Worm (Caenorhabditis elegans) whole organism, L2 larva: Measurements from ENCODE around the gene F36H1.11.
A peak's percentile ranks its signal among the peaks of the same experiment; 100 is the strongest.

Experiments
- C34F6.9 ChIP-seq: fragments of 150-350 bp; optimal IDR thresholded peaks from 2 replicates; lab custom pipeline; 2014; ENCODE audit warnings: missing biosample characterization, missing genetic modification characterization
- F13H6.1 ChIP-seq: sonication (generic microtip); optimal IDR thresholded peaks from 2 replicates; lab custom pipeline; 2016; ENCODE audit warnings: missing genetic modification characterization, missing compliant biosample characterization
- R02D3.7 ChIP-seq: fragments of 150-350 bp; optimal IDR thresholded peaks from 2 replicates; lab custom pipeline; 2014; ENCODE audit warnings: missing biosample characterization, missing genetic modification characterization
- Y55F3AM.14 ChIP-seq: fragments of 200-800 bp; sonication (Bioruptor generic); optimal IDR thresholded peaks from 2 replicates; lab custom pipeline; 2018; ENCODE audit warnings: mild to moderate bottlenecking, missing genetic modification characterization, missing compliant biosample characterization
- ZK546.5 ChIP-seq: sonication (generic microtip); optimal IDR thresholded peaks from 2 replicates; lab custom pipeline; 2017; ENCODE audit warnings: missing biosample characterization, missing genetic modification characterization
- alr-1 ChIP-seq: fragments of 150-350 bp; optimal IDR thresholded peaks from 2 replicates; lab custom pipeline; 2014; ENCODE audit warnings: missing biosample characterization, missing genetic modification characterization
- aly-2 ChIP-seq: fragments of 150-350 bp; optimal IDR thresholded peaks from 2 replicates; lab custom pipeline; 2014; ENCODE audit warnings: missing biosample characterization, missing genetic modification characterization
- blmp-1 ChIP-seq: sonication (generic microtip); optimal IDR thresholded peaks from 2 replicates; lab custom pipeline; 2017; ENCODE audit warnings: missing genetic modification characterization, mild to moderate bottlenecking, missing compliant biosample characterization, antibody characterized with exemption, moderate library complexity; ENCODE audit not compliant: insufficient read depth
- ceh-16 ChIP-seq: fragments of 150-350 bp; optimal IDR thresholded peaks from 2 replicates; lab custom pipeline; 2014; ENCODE audit warnings: missing biosample characterization, missing genetic modification characterization
- crh-2 ChIP-seq: sonication (generic microtip); optimal IDR thresholded peaks from 2 replicates; lab custom pipeline; 2017; ENCODE audit warnings: missing biosample characterization, missing genetic modification characterization
- dmd-4 ChIP-seq: sonication (generic microtip); optimal IDR thresholded peaks from 2 replicates; lab custom pipeline; 2017; ENCODE audit warnings: missing biosample characterization, missing genetic modification characterization
- egl-27 ChIP-seq: sonication (generic microtip); optimal IDR thresholded peaks from 3 replicates; lab custom pipeline; 2017; ENCODE audit warnings: missing biosample characterization, missing genetic modification reagents, missing genetic modification characterization
- elt-1 ChIP-seq: fragments of 150-350 bp; optimal IDR thresholded peaks from 2 replicates; lab custom pipeline; 2014; ENCODE audit warnings: missing biosample characterization, missing genetic modification characterization
- elt-3 ChIP-seq: sonication (generic microtip); optimal IDR thresholded peaks from 2 replicates; lab custom pipeline; 2017; ENCODE audit warnings: missing biosample characterization, missing genetic modification characterization
- gmeb-1 ChIP-seq: fragments of 150-350 bp; optimal IDR thresholded peaks from 2 replicates; lab custom pipeline; 2014; ENCODE audit warnings: missing biosample characterization, missing genetic modification characterization
- lin-11 ChIP-seq: fragments of 150-350 bp; sonication (generic microtip); optimal IDR thresholded peaks from 2 replicates; lab custom pipeline; 2014; ENCODE audit warnings: missing biosample characterization, missing genetic modification characterization, inconsistent platforms, mixed read lengths
- lin-13 ChIP-seq: fragments of 150-350 bp; optimal IDR thresholded peaks from 2 replicates; lab custom pipeline; 2014; ENCODE audit warnings: missing biosample characterization, missing genetic modification reagents, missing genetic modification characterization
- lin-39 ChIP-seq: fragments of 150-350 bp; optimal IDR thresholded peaks from 2 replicates; lab custom pipeline; 2014; ENCODE audit warnings: missing biosample characterization, missing genetic modification reagents, missing genetic modification characterization
- lsy-2 ChIP-seq, 2 experiments: fragments of 150-350 bp in 1 of 2; sonication (generic microtip) in 1 of 2; optimal IDR thresholded peaks; 2 replicates each; lab custom pipeline; 2014 to 2017; ENCODE audit warnings: missing biosample characterization in 2 of 2, missing genetic modification characterization in 2 of 2
- mab-5 ChIP-seq: fragments of 150-350 bp; optimal IDR thresholded peaks from 2 replicates; lab custom pipeline; 2014; ENCODE audit warnings: missing biosample characterization, missing genetic modification characterization
- mbf-1 ChIP-seq: sonication (generic microtip); optimal IDR thresholded peaks from 2 replicates; lab custom pipeline; 2017; ENCODE audit warnings: missing biosample characterization, missing genetic modification characterization
- mdl-1 ChIP-seq, 2 experiments: fragments of 150-350 bp in 1 of 2; sonication (generic microtip) in 1 of 2; optimal IDR thresholded peaks; 2 replicates each; lab custom pipeline; 2017; ENCODE audit warnings: missing biosample characterization in 2 of 2, missing genetic modification characterization in 2 of 2
- nhr-10 ChIP-seq: sonication (generic microtip); optimal IDR thresholded peaks from 2 replicates; lab custom pipeline; 2017; ENCODE audit warnings: missing biosample characterization, missing genetic modification characterization
- nhr-11 ChIP-seq: fragments of 150-350 bp; optimal IDR thresholded peaks from 2 replicates; lab custom pipeline; 2014; ENCODE audit warnings: missing biosample characterization, missing genetic modification characterization
- nhr-129 ChIP-seq: fragments of 150-350 bp; optimal IDR thresholded peaks from 2 replicates; lab custom pipeline; 2014; ENCODE audit warnings: missing biosample characterization, missing genetic modification characterization
- nhr-21 ChIP-seq: fragments of 150-350 bp; optimal IDR thresholded peaks from 2 replicates; lab custom pipeline; 2014; ENCODE audit warnings: missing biosample characterization, missing genetic modification characterization
- nhr-23 ChIP-seq: fragments of 150-350 bp; optimal IDR thresholded peaks from 2 replicates; lab custom pipeline; 2014; ENCODE audit warnings: missing biosample characterization, missing genetic modification reagents, missing genetic modification characterization
- nhr-237 ChIP-seq: fragments of 150-350 bp; optimal IDR thresholded peaks from 2 replicates; lab custom pipeline; 2014; ENCODE audit warnings: missing biosample characterization, missing genetic modification characterization
- nhr-25 ChIP-seq: fragments of 150-350 bp; sonication (generic microtip); optimal IDR thresholded peaks from 3 replicates; lab custom pipeline; 2014; ENCODE audit warnings: missing biosample characterization, missing genetic modification characterization
- nhr-6 ChIP-seq: fragments of 150-350 bp; optimal IDR thresholded peaks from 2 replicates; lab custom pipeline; 2014; ENCODE audit warnings: missing biosample characterization, missing genetic modification characterization
- peb-1 ChIP-seq: fragments of 150-350 bp; optimal IDR thresholded peaks from 2 replicates; lab custom pipeline; 2014; ENCODE audit warnings: missing biosample characterization, missing genetic modification characterization
- sem-4 ChIP-seq: fragments of 150-350 bp; optimal IDR thresholded peaks from 2 replicates; lab custom pipeline; 2014; ENCODE audit warnings: missing biosample characterization, missing genetic modification reagents, missing genetic modification characterization
- skn-1 ChIP-seq: sonication (generic microtip); optimal IDR thresholded peaks from 2 replicates; lab custom pipeline; 2017; ENCODE audit warnings: missing biosample characterization, missing genetic modification characterization
- sma-3 ChIP-seq: sonication (generic microtip); optimal IDR thresholded peaks from 2 replicates; lab custom pipeline; 2016; ENCODE audit warnings: missing genetic modification reagents, missing genetic modification characterization, missing compliant biosample characterization
- sma-9 ChIP-seq, 2 experiments: fragments of 150-350 bp in 1 of 2; sonication (generic microtip) in 1 of 2; optimal IDR thresholded peaks; 2 replicates each; lab custom pipeline; 2014 to 2016; ENCODE audit warnings: missing genetic modification characterization in 2 of 2, mild to moderate bottlenecking in 1 of 2, missing biosample characterization in 1 of 2, missing compliant biosample characterization in 1 of 2, missing genetic modification reagents in 1 of 2, moderate library complexity in 1 of 2
- snpc-4 ChIP-seq: fragments of 150-350 bp; optimal IDR thresholded peaks from 2 replicates; lab custom pipeline; 2014; ENCODE audit warnings: missing biosample characterization, missing genetic modification characterization
- unc-39 ChIP-seq: fragments of 150-350 bp; optimal IDR thresholded peaks from 2 replicates; lab custom pipeline; 2014; ENCODE audit warnings: missing biosample characterization, missing genetic modification characterization
- unc-55 ChIP-seq: fragments of 150-350 bp; sonication (generic microtip); optimal IDR thresholded peaks from 3 replicates; lab custom pipeline; 2014; ENCODE audit warnings: missing biosample characterization, missing genetic modification reagents, missing genetic modification characterization
- unc-62 ChIP-seq: fragments of 150-350 bp; optimal IDR thresholded peaks from 2 replicates; lab custom pipeline; 2014; ENCODE audit warnings: missing biosample characterization, missing genetic modification reagents, missing genetic modification characterization
- zag-1 ChIP-seq: fragments of 150-350 bp; optimal IDR thresholded peaks from 2 replicates; lab custom pipeline; 2014; ENCODE audit warnings: missing biosample characterization, missing genetic modification characterization
- ztf-1 ChIP-seq: fragments of 200-800 bp; sonication (Bioruptor generic); conservative IDR thresholded peaks from 2 replicates; pipeline ENCODE4 v1.3.6; 2022; ENCODE audit warnings: missing genetic modification characterization, missing compliant biosample characterization
- ztf-4 ChIP-seq: fragments of 150-350 bp; optimal IDR thresholded peaks from 2 replicates; lab custom pipeline; 2014; ENCODE audit warnings: missing biosample characterization, missing genetic modification characterization

Gene F36H1.11

DNA sequence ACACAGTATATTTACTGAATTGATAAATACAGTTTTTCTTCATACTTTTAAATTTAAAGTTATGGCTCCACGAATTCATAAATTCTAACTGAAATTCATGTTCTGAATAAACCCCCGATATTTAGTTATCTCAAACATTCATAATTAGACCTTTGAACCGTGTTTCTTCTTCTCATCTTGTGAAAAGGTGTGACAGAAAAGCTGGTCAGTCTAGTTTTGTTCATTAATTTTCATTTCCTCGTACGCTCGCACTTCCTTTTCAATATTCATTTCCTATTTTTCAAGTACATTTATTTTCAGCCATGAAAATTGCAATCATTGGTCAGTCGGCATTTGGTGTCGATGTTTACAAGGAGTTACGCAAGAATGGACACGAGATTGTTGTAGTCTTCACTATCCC lies 26.7 kb upstream of the F36H1.11 start, which contains the start of gene alh-3:
alh-3 (plus strand) TSS at position 301 of the 400 bp plus-strand sequence.
- no peak for TF ChIP-seq Y55F3AM.14 (GFP tag; lab: Kevin White, UChicago)
- no peak for TF ChIP-seq dmd-4 (tag; lab: Kevin White, UChicago)
- TF ChIP-seq F13H6.1 = no peak
- TF ChIP-seq ztf-1 = no peak
- TF ChIP-seq mab-5 (tag; lab: Kevin White, UChicago) = no peak
- TF ChIP-seq nhr-25 (tag; lab: Kevin White, UChicago) = no peak
- TF ChIP-seq gmeb-1 (tag; lab: Kevin White, UChicago) = no peak
- TF ChIP-seq lsy-2 (tag; optimal IDR thresholded peaks at IDR 0.05; lab: Kevin White, UChicago) = no peak
- TF ChIP-seq nhr-11 = no peak
- TF ChIP-seq lin-13 (GFP tag; lab: Kevin White, UChicago) = no peak
- no peak for TF ChIP-seq unc-55
- no peak for TF ChIP-seq R02D3.7 (tag; lab: Kevin White, UChicago)
- TF ChIP-seq nhr-6 = no peak
- TF ChIP-seq ceh-16 (tag; lab: Kevin White, UChicago) = no peak
- TF ChIP-seq snpc-4 (tag; lab: Kevin White, UChicago) = no peak
- TF ChIP-seq ztf-4 = no peak
- TF ChIP-seq nhr-23 = no peak
- no peak for TF ChIP-seq crh-2 (tag; lab: Kevin White, UChicago)
- no peak for TF ChIP-seq C34F6.9

DNA sequence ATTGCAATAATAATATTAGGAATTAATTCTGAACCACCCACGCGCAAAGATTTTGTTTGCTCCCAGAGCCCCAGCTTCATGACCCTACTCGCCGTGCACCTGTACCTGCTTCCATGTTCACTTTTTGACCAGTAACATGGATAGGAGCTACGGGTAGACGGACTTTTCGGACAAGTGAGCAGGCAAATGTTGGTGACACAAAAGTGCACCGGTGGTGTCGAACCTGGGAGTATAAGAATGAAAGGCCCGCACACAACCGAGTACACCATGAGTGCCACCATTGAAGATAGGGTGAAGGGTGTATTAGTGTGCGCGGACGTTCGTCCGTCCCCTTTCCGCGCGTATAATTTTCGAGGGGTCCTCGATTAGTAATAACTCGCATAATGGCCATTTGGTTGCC lies 23.0 kb upstream of the F36H1.11 start:
- peak; percentile 34 for TF ChIP-seq zag-1
- 0 out of 2 replicates have a peak, but pooled peaks have one; percentile 28 for TF ChIP-seq ztf-1
- TF ChIP-seq elt-1 (tag; lab: Kevin White, UChicago) = no peak
- TF ChIP-seq nhr-237 (tag; lab: Kevin White, UChicago) = no peak
- TF ChIP-seq sma-9 (GFP tag; optimal IDR thresholded peaks at IDR 0.05; lab: Kevin White, UChicago) = peak; percentile 29
- TF ChIP-seq sma-9 (tag; optimal IDR thresholded peaks at IDR 0.05; lab: Kevin White, UChicago) = no peak
- no peak for TF ChIP-seq elt-3 (tag; lab: Kevin White, UChicago)
- no peak for TF ChIP-seq aly-2 (tag; lab: Kevin White, UChicago)
- TF ChIP-seq unc-62 (GFP tag; lab: Kevin White, UChicago) = no peak
- peak; percentile 71 for TF ChIP-seq Y55F3AM.14 (GFP tag; lab: Kevin White, UChicago)

DNA sequence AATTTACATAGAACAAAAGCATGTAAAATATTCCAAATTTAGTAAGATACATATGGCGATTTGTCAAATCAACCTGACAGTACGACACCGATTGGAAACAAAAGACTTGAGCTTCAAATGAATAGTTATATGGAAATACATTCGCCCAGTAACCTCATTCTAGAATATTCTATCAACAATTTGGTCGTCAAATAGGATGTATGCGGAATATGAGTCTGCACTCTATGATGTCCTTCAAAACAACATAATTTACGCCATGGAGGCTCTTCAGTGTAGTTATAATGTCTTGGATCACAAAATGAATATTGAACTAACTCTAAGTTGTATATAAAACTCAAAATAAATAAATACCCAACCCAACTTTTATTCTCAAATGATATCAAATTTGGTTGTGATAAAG lies 22.3 kb upstream of the F36H1.11 start:
- TF ChIP-seq ztf-1 = no peak
- no peak for TF ChIP-seq snpc-4 (tag; lab: Kevin White, UChicago)
- TF ChIP-seq R02D3.7 (tag; lab: Kevin White, UChicago) = no peak
- no peak for TF ChIP-seq sma-3 (GFP tag; lab: Kevin White, UChicago)
- no peak for TF ChIP-seq ZK546.5
- no peak for TF ChIP-seq skn-1 (tag; lab: Kevin White, UChicago)
- TF ChIP-seq F13H6.1 = no peak
- no peak for TF ChIP-seq alr-1
- TF ChIP-seq nhr-25 (tag; lab: Kevin White, UChicago) = no peak
- TF ChIP-seq nhr-11 = no peak
- no peak for TF ChIP-seq unc-62 (GFP tag; lab: Kevin White, UChicago)
- no peak for TF ChIP-seq mab-5 (tag; lab: Kevin White, UChicago)
- peak; percentile 40 for TF ChIP-seq unc-55
- peak; percentile 46 for TF ChIP-seq nhr-129 (tag; lab: Kevin White, UChicago)
- peak; percentile 22 for TF ChIP-seq crh-2 (tag; lab: Kevin White, UChicago)
- no peak for TF ChIP-seq nhr-21 (tag; lab: Kevin White, UChicago)
- TF ChIP-seq dmd-4 (tag; lab: Kevin White, UChicago) = no peak
- peak in 1 of 2 experiments; percentile 58 for TF ChIP-seq lsy-2 (tag; optimal IDR thresholded peaks at IDR 0.05; lab: Kevin White, UChicago)
- TF ChIP-seq zag-1 = no peak
- TF ChIP-seq lin-11 (tag; lab: Kevin White, UChicago) = no peak
- no peak for TF ChIP-seq aly-2 (tag; lab: Kevin White, UChicago)
- peak; percentile 48 for TF ChIP-seq ztf-4
- TF ChIP-seq sma-9 (GFP tag; optimal IDR thresholded peaks at IDR 0.05; lab: Kevin White, UChicago) = peak; percentile 27
- no peak for TF ChIP-seq sma-9 (tag; optimal IDR thresholded peaks at IDR 0.05; lab: Kevin White, UChicago)
- TF ChIP-seq C34F6.9 = peak; percentile 63
- TF ChIP-seq mbf-1 = no peak
- TF ChIP-seq nhr-23 = no peak
- no peak for TF ChIP-seq Y55F3AM.14 (GFP tag; lab: Kevin White, UChicago)
- TF ChIP-seq unc-39 (tag; lab: Kevin White, UChicago) = no peak
- TF ChIP-seq nhr-6 = no peak
- no peak for TF ChIP-seq peb-1
- TF ChIP-seq lin-39 (tag; lab: Kevin White, UChicago) = no peak
- no peak for TF ChIP-seq elt-1 (tag; lab: Kevin White, UChicago)
- TF ChIP-seq elt-3 (tag; lab: Kevin White, UChicago) = no peak
- no peak for TF ChIP-seq blmp-1 (tag; lab: Kevin White, UChicago)
- no peak for TF ChIP-seq nhr-10 (tag; lab: Kevin White, UChicago)
- TF ChIP-seq egl-27 = no peak
- no peak for TF ChIP-seq sem-4
- TF ChIP-seq mdl-1 (tag; optimal IDR thresholded peaks at IDR 0.05; lab: Kevin White, UChicago) = no peak
- TF ChIP-seq, all 48 proteins: peak for 7
